Worm (Caenorhabditis elegans): Measurements from ENCODE around the gene col-156.

DNA sequence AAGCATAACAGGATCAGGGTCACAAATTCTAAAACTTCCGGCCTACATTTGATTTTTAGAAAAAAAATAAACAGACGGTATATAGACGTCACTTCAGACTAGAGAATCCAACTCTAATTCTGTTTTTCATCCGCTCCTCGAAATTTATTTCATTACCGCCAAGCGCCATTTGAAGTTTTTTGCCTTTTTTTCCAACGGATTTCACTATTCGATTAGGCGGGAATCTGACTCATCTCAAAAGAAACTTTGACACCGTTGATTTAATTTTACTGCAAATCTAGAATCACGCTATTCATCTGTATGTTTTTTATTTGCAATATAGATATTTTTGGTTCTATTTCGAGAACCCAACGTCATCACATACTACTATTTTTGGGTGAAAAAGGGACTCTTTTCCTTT is 19.3 kb downstream of the col-156 start:
- TF ChIP-seq ama-1 (optimal IDR thresholded peaks at IDR 0.05) (no peak), ama-1 (GFP tag; optimal IDR thresholded peaks at IDR 0.05) (no peak), madf-6 (GFP tag; IDR thresholded peaks at IDR 0.05) (no peak), unc-62 (GFP tag; optimal IDR thresholded peaks at IDR 0.05) (no peak), atf-7 (tag; optimal IDR thresholded peaks at IDR 0.05) (no peak), attf-6 (GFP tag; IDR thresholded peaks at IDR 0.05) (no peak), nfya-1 (tag; optimal IDR thresholded peaks at IDR 0.05; ENCODE audit: borderline replicate concordance, insufficient read depth) (no peak), pha-4 (tag; optimal IDR thresholded peaks at IDR 0.05) (no peak), lag-1 (GFP tag; IDR thresholded peaks at IDR 0.05) (no peak), mel-28 (tag; optimal IDR thresholded peaks at IDR 0.05; ENCODE audit: borderline replicate concordance) (no peak), ceh-40 (GFP tag; IDR thresholded peaks at IDR 0.05) (no peak), lin-40 (tag; optimal IDR thresholded peaks at IDR 0.05) (no peak), bed-1 (GFP tag; IDR thresholded peaks at IDR 0.05) (no peak)

Measured in whole organism, young adult.